Worm (Caenorhabditis elegans): ENCODE data around the gene fem-2.

- TF ChIP-seq ztf-29 (GFP tag; IDR thresholded peaks at IDR 0.05) (no peak), flt-1 (GFP tag; IDR thresholded peaks at IDR 0.05) (no peak), ref-1 (GFP tag; conservative IDR thresholded peaks at IDR 0.05) (no peak), med-1 (GFP tag; optimal IDR thresholded peaks at IDR 0.05; ENCODE audit: insufficient read depth) (no peak), T22C8.4 (GFP tag; IDR thresholded peaks at IDR 0.05) (no peak), cog-1 (tag; optimal IDR thresholded peaks at IDR 0.05) (no peak)
Observed at ce11 chrIII:641759-642158, 7.3 kb upstream of the fem-2 start, which contains the start of gene W06E11.1.
